Worm (Caenorhabditis elegans) whole organism, L4 larva: ENCODE data around the gene K02E7.7.

Experiments used
- lsy-2 ChIP-seq, 2 experiments: fragments of 150-350 bp in 1 of 2; sonication (generic microtip) in 1 of 2; optimal IDR thresholded peaks; 2 replicates each; lab custom pipeline; 2014 to 2017; ENCODE audit warnings: missing biosample characterization in 2 of 2, missing genetic modification characterization in 2 of 2
- php-3 ChIP-seq: fragments of 200-800 bp; sonication (Bioruptor generic); IDR thresholded peaks from 2 replicates; pipeline ENCODE4 v1.3.6; 2022; ENCODE audit warnings: missing genetic modification reagents, missing genetic modification characterization, missing compliant biosample characterization
- rbr-2 ChIP-seq: sonication (generic microtip); optimal IDR thresholded peaks from 2 replicates; lab custom pipeline; 2016; ENCODE audit warnings: missing genotype, missing genetic modification characterization, missing compliant biosample characterization
- unc-62 ChIP-seq, 3 experiments: fragments of 150-350 bp in 1 of 3; sonication (generic microtip); optimal IDR thresholded peaks in 2 of 3; peaks in 1 of 3; 1 replicate in 1 of 3; 2 replicates in 2 of 3; lab custom pipeline; 2014 to 2017; ENCODE audit warnings: missing biosample characterization in 3 of 3, missing genetic modification characterization in 3 of 3, missing genetic modification reagents in 3 of 3, missing genotype in 1 of 3

DNA sequence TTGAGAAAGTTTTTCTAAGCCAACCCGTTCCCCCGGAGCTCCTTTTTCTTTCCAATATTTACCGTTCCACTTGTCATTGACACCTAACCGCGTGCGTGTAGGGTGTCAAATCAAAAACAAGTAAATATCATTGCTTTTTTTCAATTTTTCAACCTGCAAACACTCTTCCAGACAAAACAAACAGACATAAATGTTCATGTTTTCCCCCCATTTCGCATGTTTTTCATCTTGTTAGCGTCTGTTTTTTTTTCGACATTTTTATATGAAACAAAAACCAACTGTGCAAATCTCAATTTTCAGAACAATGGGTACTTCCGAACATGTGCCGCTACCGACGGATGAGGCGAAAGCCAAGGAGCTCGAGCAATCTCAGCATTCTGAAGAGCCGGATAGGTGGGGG is 36.9 kb downstream of the K02E7.7 start, which contains the start of gene snf-3:
- TF ChIP-seq rbr-2 (no peak), php-3 (no peak), unc-62 (GFP tag; optimal IDR thresholded peaks at IDR 0.05 in 1 of 2; lab: Kevin White, UChicago) (no peak), unc-62 (tag; optimal IDR thresholded peaks at IDR 0.05; lab: Kevin White, UChicago) (no peak), lsy-2 (tag; optimal IDR thresholded peaks at IDR 0.05; lab: Kevin White, UChicago) (no peak)
